Fruit fly (Drosophila melanogaster) whole organism: Measurements from ENCODE around the gene alpha-Man-IIb.

ENCODE experiments used
- Dll ChIP-seq: fragments of >200 bp; optimal IDR thresholded peaks from 2 replicates; lab custom pipeline; 2017
- EcR ChIP-seq, 2 experiments: fragments of >200 bp; optimal IDR thresholded peaks; 2 replicates each; lab custom pipeline; 2017; ENCODE audit warnings: missing biosample characterization in 2 of 2, missing genetic modification characterization in 2 of 2, missing genetic modification reagents in 2 of 2
- pan ChIP-seq: fragments of >200 bp; optimal IDR thresholded peaks from 2 replicates; lab custom pipeline; 2017
- psq ChIP-seq: fragments of >200 bp; optimal IDR thresholded peaks from 2 replicates; lab custom pipeline; 2017
- usp ChIP-seq: fragments of >200 bp; optimal IDR thresholded peaks from 2 replicates; lab custom pipeline; 2017; ENCODE audit warnings: missing biosample characterization, missing genetic modification characterization, mixed read lengths

DNA sequence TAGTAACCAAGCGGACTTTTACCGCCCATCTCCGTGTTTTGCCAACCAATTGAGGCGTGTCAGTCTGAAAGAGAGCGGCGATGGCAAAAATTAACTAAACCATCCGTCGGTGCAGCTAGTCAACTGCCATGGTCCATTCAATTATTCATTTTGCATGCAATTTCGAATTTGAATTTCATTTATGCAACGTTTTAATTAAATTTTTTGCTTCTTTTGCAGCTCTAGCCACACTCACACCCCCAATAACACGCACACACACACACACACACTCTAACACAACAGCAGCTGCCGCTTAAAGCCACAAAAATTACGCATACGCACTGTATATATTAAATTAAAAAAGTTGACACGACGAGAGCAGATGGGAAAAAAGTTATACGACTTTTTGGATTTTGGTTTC, 35.1 kb upstream of the alpha-Man-IIb start:
- no peak for TF ChIP-seq psq
- TF ChIP-seq Dll (lab: Kevin White, UChicago), result no peak
- TF ChIP-seq pan (lab: Kevin White, UChicago), result no peak
- no peak for TF ChIP-seq EcR (GFP tag; optimal IDR thresholded peaks at IDR 0.05; lab: Kevin White, UChicago)
- no peak for TF ChIP-seq usp (GFP tag; lab: Kevin White, UChicago)
